Worm (Caenorhabditis elegans): ENCODE data around the gene F52D2.7.

The F52D2.7 gene

ce11 chrX:1924138-1924537 is 38.2 kb upstream of the F52D2.7 start, which contains the start of gene ZC53.2 (continued):
- no peak for TF ChIP-seq fkh-8 (tag; optimal IDR thresholded peaks at IDR 0.05)
- no peak for TF ChIP-seq vab-15 (tag; optimal IDR thresholded peaks at IDR 0.05)
- no peak for TF ChIP-seq sup-37 (GFP tag; optimal IDR thresholded peaks at IDR 0.05)
- TF ChIP-seq sox-4 (tag; optimal IDR thresholded peaks at IDR 0.05) = no peak

- TF ChIP-seq aha-1 (tag; optimal IDR thresholded peaks at IDR 0.05) (no peak), C34B4.2 (tag; optimal IDR thresholded peaks at IDR 0.05) (no peak), elt-2 (tag; optimal IDR thresholded peaks at IDR 0.05) (no peak), nhr-12 (tag; optimal IDR thresholded peaks at IDR 0.05) (no peak), lin-13 (GFP tag; optimal IDR thresholded peaks at IDR 0.05) (no peak), unc-30 (tag; optimal IDR thresholded peaks at IDR 0.05) (no peak)
Measured at ce11 chrX:1935438-1935837, 26.9 kb upstream of the F52D2.7 start.

ce11 chrX:1939248-1939647 is 23.1 kb upstream of the F52D2.7 start:
- TF ChIP-seq efl-1 (optimal IDR thresholded peaks at IDR 0.05) (no peak), efl-1 (GFP tag; optimal IDR thresholded peaks at IDR 0.05 in 1 of 2) (peak in 1 of 2 experiments; percentile 70), dpl-1 (GFP tag; optimal IDR thresholded peaks at IDR 0.05) (no peak), lin-13 (GFP tag; optimal IDR thresholded peaks at IDR 0.05) (no peak), lin-15B (tag; optimal IDR thresholded peaks at IDR 0.05) (no peak)

ce11 chrX:1939887-1940286 is 22.5 kb upstream of the F52D2.7 start, which contains the start of gene Y59E1A.4:
Gene Y59E1A.4, minus strand, starts transcription at chrX:1939987.
- TF ChIP-seq sox-4 (tag; optimal IDR thresholded peaks at IDR 0.05) (no peak), ceh-82 (tag; optimal IDR thresholded peaks at IDR 0.05) (no peak)

- no peak for TF ChIP-seq egl-27 (tag; optimal IDR thresholded peaks at IDR 0.05)
- no peak for TF ChIP-seq grh-1 (GFP tag; IDR thresholded peaks at IDR 0.05)
- no peak for TF ChIP-seq dpl-1 (GFP tag; optimal IDR thresholded peaks at IDR 0.05)
- no peak for TF ChIP-seq C16A3.4 (tag; optimal IDR thresholded peaks at IDR 0.05)
Measured at ce11 chrX:1959063-1959462, 3.3 kb upstream of the F52D2.7 start.

- TF ChIP-seq mef-2 (tag; optimal IDR thresholded peaks at IDR 0.05) = no peak
- peak; percentile 64 for TF ChIP-seq skn-1 (tag; optimal IDR thresholded peaks at IDR 0.05)
- no peak for TF ChIP-seq hlh-4 (tag; optimal IDR thresholded peaks at IDR 0.05)
- TF ChIP-seq nhr-77 (tag; optimal IDR thresholded peaks at IDR 0.05) = peak; percentile 2
- peak; percentile 28 for TF ChIP-seq dsc-1 (tag; optimal IDR thresholded peaks at IDR 0.05)
- TF ChIP-seq lin-15B (tag; optimal IDR thresholded peaks at IDR 0.05) = no peak
- TF ChIP-seq nhr-90 (tag; optimal IDR thresholded peaks at IDR 0.05; ENCODE audit: poor library complexity) = peak; percentile 42
- TF ChIP-seq snpc-4 (tag; optimal IDR thresholded peaks at IDR 0.05) = peak; percentile 7
- TF ChIP-seq dpl-1 (GFP tag; optimal IDR thresholded peaks at IDR 0.05) = peak in 1 of 3 experiments; percentile 20
- no peak for TF ChIP-seq ces-1 (GFP tag; optimal IDR thresholded peaks at IDR 0.05)
- peak; percentile 42 for TF ChIP-seq tbx-2 (tag; optimal IDR thresholded peaks at IDR 0.05)
- TF ChIP-seq nhr-12 (tag; optimal IDR thresholded peaks at IDR 0.05) = no peak
- TF ChIP-seq F16B12.6 (tag; optimal IDR thresholded peaks at IDR 0.05) = peak; percentile 20
- TF ChIP-seq lsy-2 (tag; optimal IDR thresholded peaks at IDR 0.05) = peak in 1 of 2 experiments; percentile 50
- no peak for TF ChIP-seq sup-37 (GFP tag; optimal IDR thresholded peaks at IDR 0.05)
- peak; percentile 86 for TF ChIP-seq lin-14 (GFP tag; optimal IDR thresholded peaks at IDR 0.05)
- TF ChIP-seq ets-5 (GFP tag; IDR thresholded peaks at IDR 0.05) = no peak
- no peak for TF ChIP-seq isw-1 (GFP tag; IDR thresholded peaks at IDR 0.05)
- peak; percentile 33 for TF ChIP-seq fkh-8 (tag; optimal IDR thresholded peaks at IDR 0.05)
- peak; percentile 21 for TF ChIP-seq elt-2 (tag; optimal IDR thresholded peaks at IDR 0.05)
- TF ChIP-seq blmp-1 (tag; optimal IDR thresholded peaks at IDR 0.05) = peak; percentile 34
- no peak for TF ChIP-seq ztf-11 (tag; optimal IDR thresholded peaks at IDR 0.05)
- TF ChIP-seq lin-35 (GFP tag; optimal IDR thresholded peaks at IDR 0.05) = peak in 1 of 2 experiments; percentile 45
- TF ChIP-seq nhr-71 (tag; optimal IDR thresholded peaks at IDR 0.05) = peak; percentile 45
- TF ChIP-seq pqm-1 (tag; optimal IDR thresholded peaks at IDR 0.05) = no peak
- no peak for TF ChIP-seq pax-3 (tag; optimal IDR thresholded peaks at IDR 0.05)
- TF ChIP-seq irx-1 (tag; optimal IDR thresholded peaks at IDR 0.05) = peak; percentile 45
- TF ChIP-seq unc-30 (tag; optimal IDR thresholded peaks at IDR 0.05) = no peak
- no peak for TF ChIP-seq nhr-84 (tag; optimal IDR thresholded peaks at IDR 0.05)
- no peak for TF ChIP-seq jun-1 (tag; optimal IDR thresholded peaks at IDR 0.05)
Measured at ce11 chrX:1960895-1961715, 1.3 kb upstream of the F52D2.7 start.
